Fruit fly (Drosophila melanogaster): ENCODE measurements around the gene IP3K2.

Gene IP3K2

dm6 chrX:13323114-13323513, 19.7 kb downstream of the IP3K2 start (continued):
- no peak for TF ChIP-seq Dip2 (GFP tag; IDR thresholded peaks at IDR 0.05)
- TF ChIP-seq CG6791 (GFP tag; IDR thresholded peaks at IDR 0.05; ENCODE audit: partially characterized antibody), result no peak
- peak; percentile 58 for TF ChIP-seq Hr3 (GFP tag; optimal IDR thresholded peaks at IDR 0.05)
- TF ChIP-seq yki (optimal IDR thresholded peaks at IDR 0.05), result no peak
- peak; percentile 68 for TF ChIP-seq slp2 (GFP tag; optimal IDR thresholded peaks at IDR 0.05)
- TF ChIP-seq hkb (optimal IDR thresholded peaks at IDR 0.05), result no peak
- TF ChIP-seq hkb (GFP tag; IDR thresholded peaks at IDR 0.05), result peak; percentile 71
- TF ChIP-seq ase (GFP tag; IDR thresholded peaks at IDR 0.05), result peak; percentile 22; the same call in 1 of the 3 replicates
- TF ChIP-seq CG9215 (GFP tag; IDR thresholded peaks at IDR 0.05), result peak; percentile 62
- peak; percentile 54 for TF ChIP-seq CG17385 (GFP tag; optimal IDR thresholded peaks at IDR 0.05)
- peak; percentile 76 for TF ChIP-seq CG7839 (tag; optimal IDR thresholded peaks at IDR 0.05)
- TF ChIP-seq zfh2 (GFP tag; optimal IDR thresholded peaks at IDR 0.05), result peak; percentile 79
- peak; percentile 66 for TF ChIP-seq CG13775 (GFP tag; optimal IDR thresholded peaks at IDR 0.05)
- no peak for TF ChIP-seq cg (GFP tag; optimal IDR thresholded peaks at IDR 0.05)
- no peak for TF ChIP-seq crp (GFP tag; optimal IDR thresholded peaks at IDR 0.05)
- TF ChIP-seq Sox102F (GFP tag; optimal IDR thresholded peaks at IDR 0.05), result peak; percentile 82
- peak; percentile 68 for TF ChIP-seq CG18262 (tag; optimal IDR thresholded peaks at IDR 0.05)
- no peak for TF ChIP-seq Mrtf (GFP tag; IDR thresholded peaks at IDR 0.05)
- peak; percentile 56 for TF ChIP-seq esg (GFP tag; conservative IDR thresholded peaks at IDR 0.05)
- no peak for TF ChIP-seq CG7928 (GFP tag; optimal IDR thresholded peaks at IDR 0.05)
- TF ChIP-seq D (optimal IDR thresholded peaks at IDR 0.05), result no peak
- peak; percentile 18 for TF ChIP-seq D (GFP tag; optimal IDR thresholded peaks at IDR 0.05)
- peak; percentile 62 for TF ChIP-seq Rfx (GFP tag; IDR thresholded peaks at IDR 0.05)
- TF ChIP-seq hth (optimal IDR thresholded peaks at IDR 0.05), result no peak
- peak; percentile 63 for TF ChIP-seq CG7556 (GFP tag; optimal IDR thresholded peaks at IDR 0.05)
- TF ChIP-seq Eip74EF (GFP tag; optimal IDR thresholded peaks at IDR 0.05), result peak in 1 of 2 experiments; percentile 24
- peak; percentile 61 for TF ChIP-seq Ssrp (tag; optimal IDR thresholded peaks at IDR 0.05)
- no peak for TF ChIP-seq HLH4C (GFP tag; IDR thresholded peaks at IDR 0.05; ENCODE audit: partially characterized antibody)
- no peak for TF ChIP-seq sd (tag; optimal IDR thresholded peaks at IDR 0.05)
- TF ChIP-seq CG5953 (GFP tag; IDR thresholded peaks at IDR 0.05), result 0 out of 2 replicates have a peak, but pooled peaks have one; percentile 29
- TF ChIP-seq Pdp1 (GFP tag; optimal IDR thresholded peaks at IDR 0.05), result peak; percentile 37 to 50
- TF ChIP-seq Aef1 (GFP tag; IDR thresholded peaks at IDR 0.05), result peak; percentile 58
- peak; percentile 48 for TF ChIP-seq caup (GFP tag; optimal IDR thresholded peaks at IDR 0.05; ENCODE audit: severe bottlenecking)
- TF ChIP-seq CG18619 (GFP tag; optimal IDR thresholded peaks at IDR 0.05), result peak; percentile 72
- TF ChIP-seq emc (GFP tag; optimal IDR thresholded peaks at IDR 0.05), result peak; percentile 44
- peak; percentile 91 for TF ChIP-seq Med (GFP tag)
- peak; percentile 57 for TF ChIP-seq NfI (GFP tag; optimal IDR thresholded peaks at IDR 0.05)
- peak; percentile 70 for TF ChIP-seq CG2678 (tag; optimal IDR thresholded peaks at IDR 0.05)
- TF ChIP-seq ab (GFP tag; optimal IDR thresholded peaks at IDR 0.05), result no peak
- TF ChIP-seq Bdp1 (GFP tag; optimal IDR thresholded peaks at IDR 0.05), result peak; percentile 11
- TF ChIP-seq lmd (GFP tag; IDR thresholded peaks at IDR 0.05), result peak; percentile 68
- no peak for TF ChIP-seq CG14667 (GFP tag; IDR thresholded peaks at IDR 0.05)
- TF ChIP-seq al (GFP tag; IDR thresholded peaks at IDR 0.05), result 0 out of 2 replicates have a peak, but pooled peaks have one; percentile 21
- TF ChIP-seq CG9932 (GFP tag; IDR thresholded peaks at IDR 0.05), result peak; percentile 48
- TF ChIP-seq CG11093 (GFP tag; IDR thresholded peaks at IDR 0.05), result peak; percentile 60; the same call in 2 of the 3 replicates
- no peak for TF ChIP-seq chinmo (GFP tag; IDR thresholded peaks at IDR 0.05; ENCODE audit: partially characterized antibody)
- TF ChIP-seq stwl (tag; optimal IDR thresholded peaks at IDR 0.05), result no peak
- no peak for TF ChIP-seq CG8765 (GFP tag; IDR thresholded peaks at IDR 0.05)
- peak; percentile 66 for TF ChIP-seq CG17359 (tag; optimal IDR thresholded peaks at IDR 0.05)
- peak; percentile 68 for TF ChIP-seq Hmr (GFP tag; optimal IDR thresholded peaks at IDR 0.05)
- TF ChIP-seq Six4 (GFP tag; optimal IDR thresholded peaks at IDR 0.05), result peak; percentile 50

All from whole organism, embryonic.